Worm (Caenorhabditis elegans): Measurements from ENCODE around the gene col-104.

col-104 gene

DNA sequence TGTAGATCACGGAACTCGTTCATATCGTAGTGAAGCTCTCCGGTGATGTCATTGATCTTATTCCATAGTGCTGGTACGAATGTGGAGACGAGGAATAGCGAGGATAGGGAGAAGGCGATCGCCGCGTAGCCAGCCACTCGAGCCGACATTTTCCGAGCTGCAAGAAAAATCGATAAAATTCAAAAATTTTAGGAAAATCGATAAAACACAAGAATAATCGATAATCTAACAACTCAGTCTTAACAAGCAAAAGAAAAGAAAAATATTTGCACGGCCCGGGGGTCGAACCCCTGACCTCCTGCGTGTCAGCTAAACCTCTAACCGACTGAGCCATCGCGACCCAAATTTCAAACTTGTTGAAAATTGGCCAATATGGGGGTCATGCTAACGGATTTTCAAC, at the start of gene col-104:
col-104 (minus strand) TSS at position 159 of the 400 bp plus-strand sequence.
- no peak for TF ChIP-seq sup-37 (GFP tag; optimal IDR thresholded peaks at IDR 0.05)
- TF ChIP-seq ceh-63 (GFP tag; optimal IDR thresholded peaks at IDR 0.05), result no peak
- no peak for TF ChIP-seq swsn-7 (tag; optimal IDR thresholded peaks at IDR 0.05)
- no peak for TF ChIP-seq unc-62 (GFP tag; optimal IDR thresholded peaks at IDR 0.05)
- no peak for TF ChIP-seq ets-5 (GFP tag; IDR thresholded peaks at IDR 0.05)
- no peak for TF ChIP-seq mef-2 (tag; optimal IDR thresholded peaks at IDR 0.05)
- no peak for TF ChIP-seq irx-1 (tag; optimal IDR thresholded peaks at IDR 0.05)
- TF ChIP-seq snu-23 (GFP tag; optimal IDR thresholded peaks at IDR 0.05), result no peak
- TF ChIP-seq ztf-4 (tag; optimal IDR thresholded peaks at IDR 0.05), result no peak
- no peak for TF ChIP-seq unc-30 (tag; optimal IDR thresholded peaks at IDR 0.05)
- TF ChIP-seq fkh-4 (tag; optimal IDR thresholded peaks at IDR 0.05; ENCODE audit: borderline replicate concordance), result no peak
- TF ChIP-seq nhr-11 (tag; optimal IDR thresholded peaks at IDR 0.05), result no peak
- TF ChIP-seq isw-1 (GFP tag; IDR thresholded peaks at IDR 0.05), result no peak
- no peak for TF ChIP-seq nhr-71 (tag; optimal IDR thresholded peaks at IDR 0.05)

DNA sequence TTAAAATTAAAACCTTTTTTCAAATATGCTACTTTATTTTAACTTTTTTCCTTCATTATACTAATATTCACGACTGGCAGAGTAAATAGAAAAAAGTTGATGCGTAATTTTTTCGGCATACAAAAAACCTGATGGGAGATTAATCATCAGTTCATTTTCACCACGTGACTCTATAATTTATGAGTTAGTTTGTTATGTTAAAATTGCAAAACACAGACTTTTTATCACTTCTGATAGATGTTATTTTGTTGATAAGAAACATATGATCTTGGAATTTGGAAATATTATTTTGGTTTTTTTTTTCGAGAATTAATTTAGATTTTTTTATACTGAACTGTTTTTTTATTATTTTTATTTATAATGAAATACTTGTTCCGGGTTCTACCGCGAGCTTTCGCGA, 48.9 kb upstream of the col-104 start:
- TF ChIP-seq C04F5.9 (tag; optimal IDR thresholded peaks at IDR 0.05), result no peak
- TF ChIP-seq elt-2 (tag; optimal IDR thresholded peaks at IDR 0.05), result peak; percentile 39
- TF ChIP-seq dsc-1 (tag; optimal IDR thresholded peaks at IDR 0.05), result no peak
- no peak for TF ChIP-seq nhr-11 (tag; optimal IDR thresholded peaks at IDR 0.05)
- no peak for TF ChIP-seq jun-1 (tag; optimal IDR thresholded peaks at IDR 0.05)
- TF ChIP-seq lin-35 (GFP tag; optimal IDR thresholded peaks at IDR 0.05), result peak in 1 of 2 experiments; percentile 59
- no peak for TF ChIP-seq efl-1 (optimal IDR thresholded peaks at IDR 0.05)
- TF ChIP-seq efl-1 (GFP tag; optimal IDR thresholded peaks at IDR 0.05 in 1 of 2), result peak in 1 of 2 experiments; percentile 72
- no peak for TF ChIP-seq pax-3 (tag; optimal IDR thresholded peaks at IDR 0.05)
- TF ChIP-seq nhr-20 (tag; optimal IDR thresholded peaks at IDR 0.05), result peak; percentile 6
- TF ChIP-seq elt-3 (tag; optimal IDR thresholded peaks at IDR 0.05), result peak in 1 of 6 experiments; percentile 20
- TF ChIP-seq sox-4 (tag; optimal IDR thresholded peaks at IDR 0.05), result no peak
- no peak for TF ChIP-seq sptf-1 (tag; optimal IDR thresholded peaks at IDR 0.05)
- TF ChIP-seq snu-23 (GFP tag; optimal IDR thresholded peaks at IDR 0.05), result no peak
- TF ChIP-seq fkh-8 (tag; optimal IDR thresholded peaks at IDR 0.05), result no peak
- TF ChIP-seq C34B4.2 (tag; optimal IDR thresholded peaks at IDR 0.05), result no peak
- peak in 1 of 2 experiments; percentile 3 for TF ChIP-seq lsy-2 (tag; optimal IDR thresholded peaks at IDR 0.05)
- TF ChIP-seq hlh-4 (tag; optimal IDR thresholded peaks at IDR 0.05), result no peak

DNA sequence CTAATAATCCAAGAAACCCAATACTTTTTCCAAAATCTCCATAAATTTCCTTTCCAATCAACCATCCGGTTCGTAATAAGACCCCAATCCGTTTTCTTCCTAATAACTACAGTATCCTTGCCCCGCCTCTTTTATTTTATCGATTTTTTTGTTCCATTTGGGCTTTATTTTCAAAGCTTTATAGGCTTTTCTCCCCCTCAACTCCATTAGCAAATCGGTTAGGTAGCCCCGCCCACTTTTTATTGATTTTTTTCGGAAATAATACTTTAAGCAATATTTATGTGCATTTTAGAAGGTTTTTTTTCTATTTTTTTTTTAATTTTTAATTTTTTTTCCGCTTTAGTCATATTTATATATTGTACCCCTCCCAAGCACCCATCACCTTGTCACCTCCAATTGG, 44.9 kb upstream of the col-104 start:
- TF ChIP-seq mep-1 (tag; optimal IDR thresholded peaks at IDR 0.05), result no peak
- TF ChIP-seq dsc-1 (tag; optimal IDR thresholded peaks at IDR 0.05), result no peak
- TF ChIP-seq unc-62 (GFP tag; optimal IDR thresholded peaks at IDR 0.05), result no peak
- TF ChIP-seq ama-1 (optimal IDR thresholded peaks at IDR 0.05), result no peak
- no peak for TF ChIP-seq tbx-2 (tag; optimal IDR thresholded peaks at IDR 0.05)
- no peak for TF ChIP-seq hlh-17 (GFP tag; optimal IDR thresholded peaks at IDR 0.05; ENCODE audit: borderline replicate concordance)
- TF ChIP-seq nhr-71 (tag; optimal IDR thresholded peaks at IDR 0.05), result no peak
- TF ChIP-seq ceh-63 (GFP tag; optimal IDR thresholded peaks at IDR 0.05), result no peak

DNA sequence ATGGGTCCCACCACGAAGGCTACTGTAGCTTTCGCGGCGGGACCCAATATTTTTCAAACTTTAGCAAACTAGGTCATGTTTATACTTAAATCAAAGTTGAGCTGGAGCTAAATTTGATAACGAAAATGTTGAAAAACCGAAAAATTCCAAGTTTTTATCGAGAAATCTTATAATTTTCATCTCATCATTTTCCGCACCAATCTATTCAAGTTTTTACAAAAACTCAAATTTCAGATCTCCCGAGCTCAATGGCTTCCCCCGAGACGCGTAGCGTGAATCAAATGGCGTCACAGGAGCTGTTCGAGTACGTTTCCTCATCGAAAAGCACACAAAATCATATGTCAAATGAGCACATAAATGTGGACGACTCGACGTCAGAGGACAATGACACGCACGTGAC, 42.8 kb upstream of the col-104 start:
- TF ChIP-seq F16B12.6 (tag; optimal IDR thresholded peaks at IDR 0.05) (no peak), efl-1 (optimal IDR thresholded peaks at IDR 0.05) (no peak), efl-1 (GFP tag; optimal IDR thresholded peaks at IDR 0.05 in 1 of 2) (peak in 1 of 2 experiments; percentile 56), snpc-4 (tag; optimal IDR thresholded peaks at IDR 0.05) (no peak), unc-30 (tag; optimal IDR thresholded peaks at IDR 0.05) (no peak)

DNA sequence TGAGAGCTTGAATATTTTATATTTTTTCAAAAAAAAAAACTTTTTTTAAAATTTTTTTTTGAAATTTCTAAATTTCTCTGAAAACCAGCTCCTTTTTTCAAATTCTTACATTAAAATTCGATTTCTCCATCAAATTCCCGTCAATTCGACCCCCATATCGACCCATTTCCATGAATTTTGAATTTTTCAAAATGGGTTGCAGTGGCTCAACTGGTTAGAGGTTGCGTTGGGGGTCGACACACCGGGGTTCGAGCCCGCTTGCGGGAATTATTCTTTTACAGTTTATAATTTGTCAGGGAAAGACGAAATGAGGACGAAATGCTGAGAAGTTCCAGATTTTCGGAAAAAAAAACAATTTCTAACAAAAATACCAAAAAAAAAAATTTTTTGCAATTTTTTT, 39.0 kb upstream of the col-104 start:
- TF ChIP-seq ceh-88 (GFP tag; IDR thresholded peaks at IDR 0.05) (no peak), nhr-84 (tag; optimal IDR thresholded peaks at IDR 0.05) (no peak), lin-13 (GFP tag; optimal IDR thresholded peaks at IDR 0.05) (no peak), aha-1 (tag; optimal IDR thresholded peaks at IDR 0.05) (no peak), lin-35 (GFP tag; optimal IDR thresholded peaks at IDR 0.05) (no peak), mep-1 (tag; optimal IDR thresholded peaks at IDR 0.05) (no peak), nhr-71 (tag; optimal IDR thresholded peaks at IDR 0.05) (no peak), hlh-17 (GFP tag; optimal IDR thresholded peaks at IDR 0.05; ENCODE audit: borderline replicate concordance) (no peak), xbp-1 (tag; optimal IDR thresholded peaks at IDR 0.05) (no peak)
